Fruit fly (Drosophila melanogaster) whole organism, embryonic: ENCODE data around the gene CG8191.
A peak's percentile ranks its signal among the peaks of the same experiment; 100 is the strongest.

ENCODE experiments used
- Aef1 ChIP-seq: fragments of 200-800 bp; sonication (Bioruptor generic); IDR thresholded peaks from 3 replicates; pipeline ENCODE4 v1.3.6; 2022; ENCODE audit warnings: missing biosample characterization, missing genetic modification characterization
- Awh ChIP-seq: fragments of 200-800 bp; sonication (Bioruptor generic); IDR thresholded peaks from 2 replicates; pipeline ENCODE4, ENCODE4 v1.3.6; 2022; ENCODE audit warnings: missing biosample characterization, missing genetic modification characterization
- CG10267 ChIP-seq: fragments of 200-800 bp; sonication (Bioruptor generic); optimal IDR thresholded peaks from 2 replicates; lab custom pipeline; 2018; ENCODE audit warnings: missing biosample characterization, mild to moderate bottlenecking, missing genetic modification characterization, moderate library complexity
- CG10366 ChIP-seq: fragments of 200-800 bp; sonication (Bioruptor generic); IDR thresholded peaks from 2 replicates; pipeline ENCODE4 v1.3.6; 2022; ENCODE audit warnings: missing biosample characterization, missing genetic modification characterization
- CG10543 ChIP-seq: fragments of 200-800 bp; sonication (Bioruptor generic); optimal IDR thresholded peaks from 3 replicates; lab custom pipeline; 2017; ENCODE audit warnings: missing biosample characterization, mild to moderate bottlenecking, missing genetic modification characterization, moderate library complexity
- CG12769 ChIP-seq: fragments of 200-800 bp; sonication (Bioruptor generic); optimal IDR thresholded peaks from 2 replicates; lab custom pipeline; 2019; ENCODE audit warnings: missing biosample characterization, mild to moderate bottlenecking, missing genetic modification characterization, moderate library complexity
- CG14441 ChIP-seq: fragments of 200-800 bp; sonication (Bioruptor generic); IDR thresholded peaks from 2 replicates; pipeline ENCODE4 v1.3.6; 2022; ENCODE audit warnings: missing biosample characterization, missing genetic modification characterization
- CG15011 ChIP-seq: fragments of 200-800 bp; sonication (Bioruptor generic); optimal IDR thresholded peaks from 3 replicates; lab custom pipeline; 2018; ENCODE audit warnings: missing biosample characterization, mild to moderate bottlenecking, missing genetic modification characterization
- CG15514 ChIP-seq: fragments of 200-800 bp; sonication (Bioruptor generic); optimal IDR thresholded peaks from 3 replicates; lab custom pipeline; 2017; ENCODE audit warnings: missing biosample characterization, missing genetic modification characterization, mild to moderate bottlenecking, moderate library complexity, missing genetic modification reagents
- CG1647 ChIP-seq: fragments of 200-800 bp; sonication (Bioruptor generic); optimal IDR thresholded peaks from 3 replicates; lab custom pipeline; 2016; ENCODE audit warnings: missing biosample characterization, missing genetic modification characterization
- CG2120 ChIP-seq: fragments of 200-800 bp; sonication (Bioruptor generic); optimal IDR thresholded peaks from 3 replicates; lab custom pipeline; 2016; ENCODE audit warnings: missing biosample characterization, missing genetic modification characterization
- CG3163 ChIP-seq: fragments of 200-800 bp; sonication (Bioruptor generic); optimal IDR thresholded peaks from 3 replicates; lab custom pipeline; 2016; ENCODE audit warnings: missing biosample characterization, missing genetic modification characterization
- CG34376 ChIP-seq: fragments of 200-800 bp; sonication (Bioruptor generic); optimal IDR thresholded peaks from 2 replicates; lab custom pipeline; 2018; ENCODE audit warnings: missing biosample characterization, mild to moderate bottlenecking, missing genetic modification characterization
- CG34422 ChIP-seq: fragments of 200-800 bp; sonication (Bioruptor generic); IDR thresholded peaks from 3 replicates; pipeline ENCODE4 v1.3.6; 2022; ENCODE audit warnings: missing biosample characterization, missing genetic modification characterization
- CG6765 ChIP-seq: fragments of 200-800 bp; sonication (Bioruptor generic); optimal IDR thresholded peaks from 3 replicates; lab custom pipeline; 2017; ENCODE audit warnings: missing biosample characterization, mild to moderate bottlenecking, missing genetic modification characterization
- CG7839 ChIP-seq: fragments of 200-800 bp; sonication (Bioruptor generic); optimal IDR thresholded peaks from 3 replicates; lab custom pipeline; 2018; ENCODE audit warnings: missing biosample characterization, mild to moderate bottlenecking, missing genetic modification characterization, moderate library complexity
- CG7987 ChIP-seq: fragments of 200-800 bp; sonication (Bioruptor generic); optimal IDR thresholded peaks from 2 replicates; lab custom pipeline; 2018; ENCODE audit warnings: missing biosample characterization, mild to moderate bottlenecking, missing genetic modification characterization, moderate library complexity
- CG8281 ChIP-seq: fragments of 200-800 bp; sonication (Bioruptor generic); optimal IDR thresholded peaks from 2 replicates; lab custom pipeline; 2018; ENCODE audit warnings: missing biosample characterization, mild to moderate bottlenecking, missing genetic modification characterization, moderate library complexity
- CG8944 ChIP-seq: fragments of 200-800 bp; sonication (Bioruptor generic); optimal IDR thresholded peaks from 3 replicates; lab custom pipeline; 2016; ENCODE audit warnings: missing biosample characterization, missing genetic modification characterization
- CG9727 ChIP-seq: fragments of 200-800 bp; sonication (Bioruptor generic); optimal IDR thresholded peaks from 3 replicates; lab custom pipeline; 2017; ENCODE audit warnings: missing biosample characterization, mild to moderate bottlenecking, missing genetic modification characterization
- CTCF ChIP-seq: fragments of 200-800 bp; sonication (Bioruptor generic); optimal IDR thresholded peaks from 2 replicates; lab custom pipeline; 2017; ENCODE audit warnings: missing biosample characterization, mild to moderate bottlenecking, missing genetic modification characterization, moderate library complexity
- D19A ChIP-seq: fragments of 200-800 bp; optimal IDR thresholded peaks from 3 replicates; lab custom pipeline; 2019; ENCODE audit warnings: missing biosample characterization, mild to moderate bottlenecking, missing genetic modification characterization, moderate library complexity
- Dad ChIP-seq: fragments of 200-800 bp; sonication (Bioruptor generic); optimal IDR thresholded peaks from 3 replicates; lab custom pipeline; 2016; ENCODE audit warnings: missing biosample characterization, missing genetic modification characterization
- Dbx ChIP-seq: fragments of 200-800 bp; sonication (Bioruptor generic); IDR thresholded peaks from 3 replicates; pipeline ENCODE4 v1.3.6; 2022; ENCODE audit warnings: missing biosample characterization, missing genetic modification characterization
- Fer3 ChIP-seq: fragments of 200-800 bp; sonication (Bioruptor generic); optimal IDR thresholded peaks from 2 replicates; lab custom pipeline; 2018; ENCODE audit warnings: missing biosample characterization, mild to moderate bottlenecking, missing genetic modification characterization, moderate library complexity
- H2.0 ChIP-seq: fragments of 200-800 bp; sonication (Bioruptor generic); IDR thresholded peaks from 2 replicates; pipeline ENCODE4 v1.3.6; 2022; ENCODE audit warnings: missing biosample characterization, missing genetic modification characterization
- Hr51 ChIP-seq, 2 experiments: fragments of 200-800 bp; sonication (Bioruptor generic); optimal IDR thresholded peaks; 2 replicates in 1 of 2; 3 replicates in 1 of 2; lab custom pipeline; 2016 to 2018; ENCODE audit warnings: missing biosample characterization in 2 of 2, missing genetic modification characterization in 2 of 2, mild to moderate bottlenecking in 1 of 2, moderate library complexity in 1 of 2
- Lpt ChIP-seq: fragments of >200 bp; optimal IDR thresholded peaks from 2 replicates; lab custom pipeline; 2018; ENCODE audit warnings: missing biosample characterization, missing genetic modification characterization
- Optix ChIP-seq: fragments of 200-800 bp; sonication (Bioruptor generic); IDR thresholded peaks from 3 replicates; pipeline ENCODE4 v1.3.6; 2022; ENCODE audit warnings: missing biosample characterization, missing genetic modification characterization
- Ptx1 ChIP-seq: fragments of 200-800 bp; sonication (Bioruptor generic); IDR thresholded peaks from 2 replicates; pipeline ENCODE4 v1.3.6; 2022; ENCODE audit warnings: missing biosample characterization, missing genetic modification characterization
- Rfx ChIP-seq: fragments of 200-800 bp; sonication (Bioruptor generic); IDR thresholded peaks from 2 replicates; pipeline ENCODE4 v1.3.6; 2022; ENCODE audit warnings: missing biosample characterization, missing genetic modification characterization
- Sry-β ChIP-seq: fragments of 200-800 bp; sonication (Bioruptor generic); optimal IDR thresholded peaks from 2 replicates; lab custom pipeline; 2018; ENCODE audit warnings: missing biosample characterization, mild to moderate bottlenecking, missing genetic modification characterization, moderate library complexity
- YL-1 ChIP-seq: fragments of 200-800 bp; sonication (Bioruptor generic); optimal IDR thresholded peaks from 3 replicates; lab custom pipeline; 2017; ENCODE audit warnings: missing biosample characterization, mild to moderate bottlenecking, missing genetic modification characterization
- cad ChIP-seq: fragments of >200 bp; optimal IDR thresholded peaks from 2 replicates; lab custom pipeline; 2017; ENCODE audit warnings: missing biosample characterization, missing genetic modification characterization
- cas ChIP-seq: fragments of 200-800 bp; sonication (Bioruptor generic); IDR thresholded peaks from 2 replicates; pipeline ENCODE4 v1.3.6; 2022; ENCODE audit warnings: missing biosample characterization, missing genetic modification characterization
- dmrt99B ChIP-seq: fragments of 200-800 bp; sonication (Bioruptor generic); optimal IDR thresholded peaks from 2 replicates; lab custom pipeline; 2018; ENCODE audit warnings: missing biosample characterization, mild to moderate bottlenecking, missing genetic modification characterization, moderate library complexity
- ewg ChIP-seq: fragments of 200-800 bp; sonication (Bioruptor generic); optimal IDR thresholded peaks from 3 replicates; lab custom pipeline; 2017; ENCODE audit warnings: mild to moderate bottlenecking, missing biosample characterization, missing genetic modification reagents, missing genetic modification characterization
- ftz-f1 ChIP-seq: fragments of 200-800 bp; sonication (Bioruptor generic); optimal IDR thresholded peaks from 2 replicates; lab custom pipeline; 2016; ENCODE audit warnings: missing biosample characterization, missing genetic modification characterization
- gcm ChIP-seq: fragments of 200-800 bp; sonication (Bioruptor generic); optimal IDR thresholded peaks from 2 replicates; lab custom pipeline; 2019; ENCODE audit warnings: missing biosample characterization, mild to moderate bottlenecking, missing genetic modification characterization, moderate library complexity
- grau ChIP-seq: fragments of 200-800 bp; optimal IDR thresholded peaks from 3 replicates; lab custom pipeline; 2019; ENCODE audit warnings: missing biosample characterization, mild to moderate bottlenecking, missing genetic modification characterization, moderate library complexity
- inv ChIP-seq: fragments of 200-800 bp; sonication (Bioruptor generic); IDR thresholded peaks from 2 replicates; pipeline ENCODE4 v1.3.6; 2022; ENCODE audit warnings: missing biosample characterization, missing genetic modification characterization; ENCODE audit not compliant: partially characterized antibody
- knrl ChIP-seq: fragments of 200-800 bp; sonication (Bioruptor generic); IDR thresholded peaks from 3 replicates; pipeline ENCODE4 v1.3.6; 2022; ENCODE audit warnings: missing biosample characterization, missing genetic modification characterization; ENCODE audit not compliant: partially characterized antibody
- lab ChIP-seq: fragments of 200-800 bp; sonication (Bioruptor generic); optimal IDR thresholded peaks from 3 replicates; lab custom pipeline; 2017; ENCODE audit warnings: missing biosample characterization, missing genetic modification characterization, mild to moderate bottlenecking, moderate library complexity, missing genetic modification reagents
- lov ChIP-seq, 2 experiments: fragments of 200-800 bp in 1 of 2; fragments of >200 bp in 1 of 2; sonication (Bioruptor generic) in 1 of 2; IDR thresholded peaks in 1 of 2; optimal IDR thresholded peaks in 1 of 2; 2 replicates in 1 of 2; 3 replicates in 1 of 2; pipeline versions ENCODE4 v1.3.6 to Lab custom; 2017 to 2022; ENCODE audit warnings: missing biosample characterization in 1 of 2, missing genetic modification characterization in 1 of 2
- nom ChIP-seq: fragments of 200-800 bp; sonication (Bioruptor generic); optimal IDR thresholded peaks from 2 replicates; lab custom pipeline; 2017; ENCODE audit warnings: missing biosample characterization, missing genetic modification characterization, mild to moderate bottlenecking, moderate library complexity, missing genetic modification reagents
- pnt ChIP-seq: fragments of 200-800 bp; sonication (Bioruptor generic); optimal IDR thresholded peaks from 3 replicates; lab custom pipeline; 2016; ENCODE audit warnings: missing biosample characterization, missing genetic modification characterization
- sr ChIP-seq: fragments of 200-800 bp; sonication (Bioruptor generic); IDR thresholded peaks from 3 replicates; pipeline ENCODE4 v1.3.6; 2022; ENCODE audit warnings: missing biosample characterization, missing genetic modification characterization
- tup ChIP-seq: fragments of 200-800 bp; sonication (Bioruptor generic); optimal IDR thresholded peaks from 2 replicates; lab custom pipeline; 2016; ENCODE audit warnings: missing biosample characterization, mild to moderate bottlenecking, missing genetic modification characterization, moderate library complexity
- twi ChIP-seq: fragments of 200-800 bp; optimal IDR thresholded peaks from 2 replicates; lab custom pipeline; 2019; ENCODE audit warnings: missing biosample characterization, mild to moderate bottlenecking, missing genetic modification characterization, moderate library complexity
- vvl ChIP-seq: fragments of 200-800 bp; sonication (Bioruptor generic); IDR thresholded peaks from 2 replicates; pipeline ENCODE4 v1.3.6; 2022; ENCODE audit warnings: missing biosample characterization, missing genetic modification characterization

Gene CG8191

DNA sequence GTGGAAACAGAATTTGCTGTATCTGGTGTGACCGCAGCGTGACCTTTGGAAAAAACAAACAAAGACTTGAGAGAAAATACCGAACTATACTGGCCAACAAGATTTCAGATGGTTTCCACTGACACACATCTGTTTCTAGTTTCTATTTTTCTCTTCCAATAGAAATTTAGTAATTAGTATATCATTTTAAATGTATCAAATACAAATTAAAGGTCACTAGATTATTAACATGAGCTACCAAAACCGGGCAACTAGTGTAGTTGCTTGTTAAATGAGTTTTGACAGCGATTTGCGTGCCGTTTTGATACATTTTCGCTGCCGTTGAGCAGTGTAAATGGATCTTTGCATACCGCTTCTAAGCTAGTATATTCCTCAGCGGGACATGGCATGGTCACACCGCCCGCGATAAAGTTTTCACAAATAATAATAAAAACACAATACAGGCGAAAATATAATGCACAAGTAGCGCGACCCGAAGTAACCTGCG is 28.2 kb upstream of the CG8191 start, which contains the start of the genes Pis and Hap40:
Pis (minus strand) TSS at position 51 of the 487 bp plus-strand sequence.
Hap40 (plus strand) TSS at position 406 of the 487 bp plus-strand sequence.
- TF ChIP-seq CG6765 (GFP tag; lab: Kevin White, UChicago) (no peak), cad (GFP tag; lab: Kevin White, UChicago) (no peak), CG10543 (GFP tag; lab: Kevin White, UChicago) (peak; percentile 68), ewg (peak; percentile 40), vvl (0 out of 2 replicates have a peak, but pooled peaks have one; percentile 18), knrl (GFP tag; lab: Robert Waterston, UW) (no peak), Sry-β (no peak), CG15011 (peak; percentile 32), cas (peak; percentile 51; the same call in 1 of the 2 replicates), Ptx1 (GFP tag; lab: Robert Waterston, UW) (peak; percentile 79), sr (GFP tag; lab: Robert Waterston, UW) (no peak), D19A (tag; lab: Kevin White, UChicago) (peak; percentile 51), inv (GFP tag; lab: Robert Waterston, UW) (no peak), CG34422 (GFP tag; lab: Robert Waterston, UW) (peak; percentile 61; the same call in 2 of the 3 replicates), Dad (GFP tag; lab: Kevin White, UChicago) (no peak), CG34376 (GFP tag; lab: Kevin White, UChicago) (peak; percentile 38), CG8281 (tag; lab: Kevin White, UChicago) (peak; percentile 37), CG9727 (GFP tag; lab: Kevin White, UChicago) (peak; percentile 67), lov (optimal IDR thresholded peaks at IDR 0.05; lab: Kevin White, UChicago) (no peak), lov (GFP tag; IDR thresholded peaks at IDR 0.05; lab: Robert Waterston, UW) (no peak), twi (peak; percentile 63), CG10267 (tag; lab: Kevin White, UChicago) (peak; percentile 69), CG7839 (peak; percentile 82), dmrt99B (tag; lab: Kevin White, UChicago) (no peak), ftz-f1 (GFP tag; lab: Kevin White, UChicago) (peak; percentile 67), CG2120 (GFP tag; lab: Kevin White, UChicago) (peak; percentile 81), CG10366 (peak; percentile 62; the same call in 1 of the 2 replicates), CG8944 (GFP tag; lab: Kevin White, UChicago) (peak; percentile 40), CG7987 (no peak), Dbx (GFP tag; lab: Robert Waterston, UW) (0 out of 3 replicates have a peak, but pooled peaks have one; percentile 49), CTCF (GFP tag; lab: Kevin White, UChicago) (peak; percentile 13), YL-1 (GFP tag; lab: Kevin White, UChicago) (peak; percentile 36), CG12769 (peak; percentile 61), Rfx (GFP tag; lab: Robert Waterston, UW) (peak; percentile 85), CG1647 (GFP tag; lab: Kevin White, UChicago) (peak; percentile 48), Hr51 (GFP tag; optimal IDR thresholded peaks at IDR 0.05; lab: Kevin White, UChicago) (peak; percentile 43 to 73), CG3163 (GFP tag; lab: Kevin White, UChicago) (no peak), lab (no peak), CG14441 (peak; percentile 74), Optix (GFP tag; lab: Robert Waterston, UW) (peak; percentile 34; the same call in 1 of the 3 replicates), grau (peak; percentile 84), pnt (peak; percentile 73), Fer3 (peak; percentile 66), gcm (GFP tag; lab: Kevin White, UChicago) (peak; percentile 18), Aef1 (GFP tag; lab: Robert Waterston, UW) (peak; percentile 72; the same call in 2 of the 3 replicates), CG15514 (GFP tag; lab: Kevin White, UChicago) (peak; percentile 47), nom (GFP tag; lab: Kevin White, UChicago) (no peak), tup (GFP tag; lab: Kevin White, UChicago) (no peak), Lpt (no peak), H2.0 (GFP tag; lab: Robert Waterston, UW) (peak; percentile 26; the same call in 1 of the 2 replicates), Awh (GFP tag; lab: Robert Waterston, UW) (no peak)
